Fruit fly (Drosophila melanogaster): ENCODE results near the gene CG33928.

Gene CG33928

DNA sequence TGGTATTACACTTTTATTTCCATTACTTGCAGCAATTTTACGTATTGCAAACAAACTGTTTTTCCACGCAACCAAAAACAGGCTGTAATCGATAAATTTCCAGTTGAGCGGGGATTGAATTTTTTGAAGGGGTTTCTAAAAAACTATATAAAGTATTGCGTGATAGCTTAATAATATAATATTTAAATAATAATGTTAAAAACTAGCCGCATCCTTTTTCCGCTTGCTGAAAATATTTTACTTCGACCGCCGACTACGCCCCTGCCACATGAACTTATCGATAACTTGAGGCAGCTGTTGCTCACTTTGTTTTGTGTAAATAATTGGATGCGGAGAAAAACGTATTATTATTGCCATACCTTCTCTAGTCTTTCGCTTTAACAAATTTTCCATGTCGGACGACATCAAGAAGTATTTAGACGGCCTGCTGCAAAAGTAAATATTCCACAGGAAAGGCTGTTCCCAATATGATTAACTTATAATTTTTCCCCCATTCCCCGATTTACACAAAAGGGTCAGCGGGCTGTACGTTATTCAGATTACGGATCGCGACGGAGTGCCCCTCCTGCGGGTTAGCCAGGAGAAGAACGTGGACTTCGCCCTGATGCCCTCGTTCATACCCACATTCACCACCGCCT, 44.7 kb upstream of the CG33928 start, which contains the start of the genes fws and Lamtor3:
fws (minus strand) TSS at position 87 of the 638 bp plus-strand sequence.
Lamtor3 (plus strand) TSS at position 289 of the 638 bp plus-strand sequence.
- TF ChIP-seq p53 (GFP tag; optimal IDR thresholded peaks at IDR 0.05) (no peak), CG6175 (GFP tag; IDR thresholded peaks at IDR 0.05) (peak; percentile 99), grn (GFP tag; optimal IDR thresholded peaks at IDR 0.05) (no peak), mld (GFP tag; IDR thresholded peaks at IDR 0.05; ENCODE audit: partially characterized antibody) (peak; percentile 49; the same call in 1 of the 3 replicates), CG11247 (GFP tag; IDR thresholded peaks at IDR 0.05) (peak; percentile 99), CG13624 (GFP tag; optimal IDR thresholded peaks at IDR 0.05) (peak; percentile 85), Doc3 (GFP tag; IDR thresholded peaks at IDR 0.05; ENCODE audit: partially characterized antibody) (peak; percentile 53; the same call in 2 of the 3 replicates), tx (GFP tag; optimal IDR thresholded peaks at IDR 0.05) (peak; percentile 87), CG34224 (GFP tag; IDR thresholded peaks at IDR 0.05; ENCODE audit: partially characterized antibody) (peak; percentile 78), fd3F (GFP tag; optimal IDR thresholded peaks at IDR 0.05) (peak; percentile 98), CG11093 (GFP tag; IDR thresholded peaks at IDR 0.05) (peak; percentile 99), sr (GFP tag; IDR thresholded peaks at IDR 0.05) (peak; percentile 97), eyg (GFP tag; optimal IDR thresholded peaks at IDR 0.05) (peak; percentile 61), CG18619 (GFP tag; optimal IDR thresholded peaks at IDR 0.05) (peak; percentile 97), CG18764 (GFP tag; optimal IDR thresholded peaks at IDR 0.05) (peak; percentile 94), CG9727 (GFP tag; optimal IDR thresholded peaks at IDR 0.05) (peak; percentile 97), Med (GFP tag) (peak; percentile 98), Pdp1 (GFP tag; optimal IDR thresholded peaks at IDR 0.05) (peak; percentile 83 to 85), maf-S (GFP tag; optimal IDR thresholded peaks at IDR 0.05) (peak; percentile 86), ERR (GFP tag; optimal IDR thresholded peaks at IDR 0.05) (peak; percentile 39), CG6813 (GFP tag; optimal IDR thresholded peaks at IDR 0.05) (peak; percentile 95), Ets65A (GFP tag) (peak; percentile 98), CG10543 (GFP tag; optimal IDR thresholded peaks at IDR 0.05) (no peak), vvl (GFP tag; IDR thresholded peaks at IDR 0.05) (peak; percentile 100), Oli (tag; optimal IDR thresholded peaks at IDR 0.05) (peak; percentile 99), dati (GFP tag; IDR thresholded peaks at IDR 0.05) (peak; percentile 98), CG17568 (GFP tag; optimal IDR thresholded peaks at IDR 0.05) (peak; percentile 97), Bdp1 (GFP tag; optimal IDR thresholded peaks at IDR 0.05) (peak; percentile 82), CG7745 (tag; optimal IDR thresholded peaks at IDR 0.05) (peak; percentile 52), Antp (GFP tag; optimal IDR thresholded peaks at IDR 0.05) (peak; percentile 72), dmrt11E (tag; optimal IDR thresholded peaks at IDR 0.05) (peak; percentile 98), mam (GFP tag; optimal IDR thresholded peaks at IDR 0.05) (peak; percentile 87), Atf6 (GFP tag; IDR thresholded peaks at IDR 0.05) (peak; percentile 98), dmrt99B (tag; optimal IDR thresholded peaks at IDR 0.05) (peak; percentile 98), zen2 (GFP tag; IDR thresholded peaks at IDR 0.05; ENCODE audit: partially characterized antibody) (no peak; the same call in 2 of the 3 replicates), phol (tag; optimal IDR thresholded peaks at IDR 0.05) (peak; percentile 98), Drgx (GFP tag; IDR thresholded peaks at IDR 0.05) (peak; percentile 100), Spps (tag; optimal IDR thresholded peaks at IDR 0.05) (peak; percentile 96), CG31441 (GFP tag; IDR thresholded peaks at IDR 0.05) (peak; percentile 98), CG1529 (GFP tag; optimal IDR thresholded peaks at IDR 0.05) (peak; percentile 97), CG14965 (GFP tag; optimal IDR thresholded peaks at IDR 0.05; ENCODE audit: borderline replicate concordance) (no peak), Hr51 (GFP tag; optimal IDR thresholded peaks at IDR 0.05) (peak; percentile 91 to 98), CG12104 (GFP tag; optimal IDR thresholded peaks at IDR 0.05) (peak; percentile 87), nerfin-1 (tag; optimal IDR thresholded peaks at IDR 0.05) (peak; percentile 93), CG32767 (GFP tag; IDR thresholded peaks at IDR 0.05) (peak; percentile 98), chm (GFP tag; IDR thresholded peaks at IDR 0.05) (peak; percentile 99), gt (GFP tag; IDR thresholded peaks at IDR 0.05) (peak; percentile 98), ash1 (GFP tag; optimal IDR thresholded peaks at IDR 0.05) (peak; percentile 84), CG17829 (tag; optimal IDR thresholded peaks at IDR 0.05) (peak; percentile 98)
